Fruit fly (Drosophila melanogaster): ENCODE data around the gene CG44198.

CG44198 gene

DNA sequence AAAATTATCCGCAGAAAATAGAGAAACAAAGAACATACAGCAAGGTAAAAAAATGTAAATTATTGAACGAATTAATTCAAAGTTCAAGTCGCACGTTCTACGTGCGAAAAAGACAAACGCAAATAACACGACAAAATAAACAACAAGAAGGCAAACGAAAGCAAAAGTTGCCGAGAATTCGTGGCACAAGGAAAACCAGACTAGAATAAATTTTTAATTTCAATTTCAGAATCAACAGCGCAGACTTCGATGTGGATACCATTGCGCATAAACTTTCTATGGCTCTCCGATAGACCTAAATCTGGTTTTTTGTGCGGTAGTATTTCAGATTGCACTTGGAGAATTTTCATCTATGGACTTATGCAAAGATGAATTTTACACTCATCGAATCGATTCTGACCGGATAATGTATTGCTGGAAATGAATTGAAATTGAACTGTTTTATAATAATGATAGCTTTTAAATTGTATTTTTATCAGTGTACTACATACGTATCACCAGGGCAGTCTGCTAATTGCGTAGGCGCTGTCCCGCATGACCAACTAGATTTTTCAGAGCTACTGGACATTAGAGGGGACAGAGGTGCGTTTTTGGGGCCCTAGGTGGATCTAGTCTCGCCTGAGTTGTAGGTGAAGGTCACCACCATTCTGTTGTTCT, 35.4 kb downstream of the CG44198 start (continued):
- TF ChIP-seq Nf-YB (GFP tag; optimal IDR thresholded peaks at IDR 0.05), result peak; percentile 49
- TF ChIP-seq Scr (GFP tag; IDR thresholded peaks at IDR 0.05; ENCODE audit: partially characterized antibody), result no peak
- TF ChIP-seq Nf-YC (tag; optimal IDR thresholded peaks at IDR 0.05), result peak; percentile 20
- TF ChIP-seq CG14965 (GFP tag; optimal IDR thresholded peaks at IDR 0.05; ENCODE audit: borderline replicate concordance), result peak; percentile 2
- peak; percentile 1 for TF ChIP-seq fd64A (GFP tag; optimal IDR thresholded peaks at IDR 0.05)
- TF ChIP-seq sd (tag; optimal IDR thresholded peaks at IDR 0.05), result peak; percentile 83
- TF ChIP-seq Xrp1 (GFP tag; IDR thresholded peaks at IDR 0.05), result peak; percentile 73
- TF ChIP-seq esg (GFP tag; conservative IDR thresholded peaks at IDR 0.05), result peak; percentile 82
- TF ChIP-seq ssp (GFP tag; IDR thresholded peaks at IDR 0.05), result peak; percentile 79
- no peak for TF ChIP-seq Doc3 (GFP tag; IDR thresholded peaks at IDR 0.05; ENCODE audit: partially characterized antibody)
- no peak for TF ChIP-seq Opbp (GFP tag; IDR thresholded peaks at IDR 0.05; ENCODE audit: partially characterized antibody)
- peak; percentile 80 for TF ChIP-seq Dip3 (GFP tag; optimal IDR thresholded peaks at IDR 0.05)
- peak; percentile 73 for TF ChIP-seq Fer2 (tag; optimal IDR thresholded peaks at IDR 0.05)
- peak; percentile 89 for TF ChIP-seq CG12659 (GFP tag; optimal IDR thresholded peaks at IDR 0.05)
- peak; percentile 92 for TF ChIP-seq tgo (GFP tag; IDR thresholded peaks at IDR 0.05)
- TF ChIP-seq CG10321 (GFP tag; IDR thresholded peaks at IDR 0.05), result peak; percentile 64; the same call in 1 of the 2 replicates
- peak; percentile 58 for TF ChIP-seq CG12236 (GFP tag; optimal IDR thresholded peaks at IDR 0.05)
- TF ChIP-seq stc (GFP tag; IDR thresholded peaks at IDR 0.05), result peak; percentile 78
- peak; percentile 62 for TF ChIP-seq CG10267 (tag; optimal IDR thresholded peaks at IDR 0.05)
- peak; percentile 86 for TF ChIP-seq E2f1 (GFP tag; IDR thresholded peaks at IDR 0.05)
- TF ChIP-seq CG8281 (tag; optimal IDR thresholded peaks at IDR 0.05), result peak; percentile 43
- peak; percentile 41 for TF ChIP-seq HmgD (GFP tag; optimal IDR thresholded peaks at IDR 0.05)
- TF ChIP-seq CG18011 (GFP tag; optimal IDR thresholded peaks at IDR 0.05), result peak; percentile 76
- TF ChIP-seq CG13296 (GFP tag; optimal IDR thresholded peaks at IDR 0.05), result peak; percentile 72
- peak; percentile 91 for TF ChIP-seq pho (GFP tag; optimal IDR thresholded peaks at IDR 0.05)
- peak; percentile 81 for TF ChIP-seq CG32767 (GFP tag; IDR thresholded peaks at IDR 0.05)
- peak; percentile 81 for TF ChIP-seq CG33213 (GFP tag; optimal IDR thresholded peaks at IDR 0.05)
- no peak for TF ChIP-seq CG4707 (GFP tag; optimal IDR thresholded peaks at IDR 0.05)
- peak; percentile 94 for TF ChIP-seq Taf1 (GFP tag; IDR thresholded peaks at IDR 0.05)
- TF ChIP-seq CG6654 (GFP tag; optimal IDR thresholded peaks at IDR 0.05), result peak; percentile 62
- TF ChIP-seq CG16815 (GFP tag; optimal IDR thresholded peaks at IDR 0.05), result peak; percentile 59
- TF ChIP-seq hth (optimal IDR thresholded peaks at IDR 0.05), result no peak
- TF ChIP-seq CG3407 (GFP tag; optimal IDR thresholded peaks at IDR 0.05), result no peak
- peak; percentile 88 for TF ChIP-seq ERR (GFP tag; optimal IDR thresholded peaks at IDR 0.05)
- TF ChIP-seq CG1529 (GFP tag; optimal IDR thresholded peaks at IDR 0.05), result peak; percentile 38
- no peak for TF ChIP-seq CG15696 (tag; optimal IDR thresholded peaks at IDR 0.05)
- peak; percentile 50 for TF ChIP-seq Jarid2 (GFP tag; optimal IDR thresholded peaks at IDR 0.05)
- peak; percentile 9 for TF ChIP-seq YL-1 (GFP tag; optimal IDR thresholded peaks at IDR 0.05)
- TF ChIP-seq CG2199 (GFP tag; IDR thresholded peaks at IDR 0.05), result no peak
- peak; percentile 32 for TF ChIP-seq ewg (GFP tag; optimal IDR thresholded peaks at IDR 0.05)
- peak; percentile 88; the same call in 2 of the 4 replicates for TF ChIP-seq Gug (GFP tag; IDR thresholded peaks at IDR 0.05)
- no peak for TF ChIP-seq MESR4 (GFP tag; optimal IDR thresholded peaks at IDR 0.05)
- TF ChIP-seq CG32532 (GFP tag; IDR thresholded peaks at IDR 0.05), result peak; percentile 97
- TF ChIP-seq CG17361 (GFP tag; IDR thresholded peaks at IDR 0.05), result peak; percentile 75
- TF ChIP-seq CG12769 (tag; optimal IDR thresholded peaks at IDR 0.05), result peak; percentile 97
- peak; percentile 72 for TF ChIP-seq CG4820 (GFP tag; optimal IDR thresholded peaks at IDR 0.05)
- peak; percentile 90 for TF ChIP-seq schlank (tag; optimal IDR thresholded peaks at IDR 0.05)
- TF ChIP-seq CG4282 (GFP tag; optimal IDR thresholded peaks at IDR 0.05), result peak; percentile 74
- peak; percentile 88 for TF ChIP-seq CG6689 (GFP tag; IDR thresholded peaks at IDR 0.05)
- TF ChIP-seq zen2 (GFP tag; IDR thresholded peaks at IDR 0.05; ENCODE audit: partially characterized antibody), result no peak
